Worm (Caenorhabditis elegans) whole organism, L1 larva: ENCODE data around the gene nhr-6.

Source experiments
- C04F5.9 ChIP-seq: sonication (generic microtip); optimal IDR thresholded peaks from 2 replicates; lab custom pipeline; 2016; ENCODE audit warnings: missing genetic modification characterization, missing compliant biosample characterization
- alr-1 ChIP-seq: fragments of 200-800 bp; sonication (Bioruptor generic); optimal IDR thresholded peaks from 2 replicates; lab custom pipeline; 2018; ENCODE audit warnings: borderline replicate concordance, mild to moderate bottlenecking, missing genetic modification characterization, missing compliant biosample characterization
- aly-2 ChIP-seq: fragments of 150-350 bp; optimal IDR thresholded peaks from 2 replicates; lab custom pipeline; 2014; ENCODE audit warnings: missing biosample characterization, missing genetic modification characterization
- ama-1 ChIP-seq: fragments of 150-350 bp; optimal IDR thresholded peaks from 2 replicates; lab custom pipeline; 2014
- blmp-1 ChIP-seq: fragments of 150-350 bp; optimal IDR thresholded peaks from 2 replicates; lab custom pipeline; 2014; ENCODE audit warnings: missing biosample characterization, missing genetic modification characterization
- ceh-63 ChIP-seq: fragments of 200-800 bp; sonication (Bioruptor generic); optimal IDR thresholded peaks from 2 replicates; lab custom pipeline; 2018; ENCODE audit warnings: mild to moderate bottlenecking, missing genetic modification characterization, missing compliant biosample characterization
- ceh-8 ChIP-seq: fragments of 200-800 bp; sonication (Bioruptor generic); optimal IDR thresholded peaks from 2 replicates; lab custom pipeline; 2018; ENCODE audit warnings: mild to moderate bottlenecking, missing genetic modification characterization, moderate library complexity, missing compliant biosample characterization
- ceh-88 ChIP-seq: fragments of 200-800 bp; sonication (Bioruptor generic); IDR thresholded peaks from 2 replicates; pipeline ENCODE4 v1.3.6; 2022; ENCODE audit warnings: missing genetic modification characterization, missing compliant biosample characterization
- ces-1 ChIP-seq: fragments of 150-350 bp; optimal IDR thresholded peaks from 2 replicates; lab custom pipeline; 2014; ENCODE audit warnings: missing biosample characterization, missing genetic modification reagents, missing genetic modification characterization
- dpl-1 ChIP-seq, 3 experiments: fragments of 150-350 bp in 2 of 3; sonication (generic microtip) in 1 of 3; optimal IDR thresholded peaks; 2 replicates each; lab custom pipeline; 2014 to 2017; ENCODE audit warnings: missing biosample characterization in 3 of 3, missing genetic modification characterization in 3 of 3, missing genetic modification reagents in 3 of 3
- dsc-1 ChIP-seq: sonication (generic microtip); optimal IDR thresholded peaks from 2 replicates; lab custom pipeline; 2016; ENCODE audit warnings: mild to moderate bottlenecking, missing genetic modification characterization, missing compliant biosample characterization
- efl-1 ChIP-seq, 4 experiments: fragments of 150-350 bp; optimal IDR thresholded peaks in 3 of 4; peaks in 1 of 4; 1 replicate in 1 of 4; 2 replicates in 3 of 4; lab custom pipeline; 2014; ENCODE audit warnings: missing biosample characterization in 2 of 4, missing genetic modification characterization in 2 of 4, missing genetic modification reagents in 2 of 4
- egl-13 ChIP-seq: sonication (generic microtip); optimal IDR thresholded peaks from 2 replicates; lab custom pipeline; 2016; ENCODE audit warnings: missing genotype, missing genetic modification reagents, missing genetic modification characterization, missing compliant biosample characterization
- egl-27 ChIP-seq, 2 experiments: fragments of 150-350 bp in 1 of 2; sonication (generic microtip); optimal IDR thresholded peaks; 3 replicates each; lab custom pipeline; 2017 to 2018; ENCODE audit warnings: missing biosample characterization in 2 of 2, missing genetic modification characterization in 2 of 2, missing genetic modification reagents in 2 of 2
- elt-3 ChIP-seq, 6 experiments: fragments of 150-350 bp in 1 of 6; sonication (generic microtip); optimal IDR thresholded peaks; 2 replicates each; lab custom pipeline; 2017 to 2018; ENCODE audit warnings: missing biosample characterization in 6 of 6, missing genetic modification characterization in 6 of 6, inconsistent platforms in 1 of 6
- fkh-10 ChIP-seq: sonication (generic microtip); optimal IDR thresholded peaks from 2 replicates; lab custom pipeline; 2017; ENCODE audit warnings: missing biosample characterization, missing genetic modification reagents, missing genetic modification characterization
- fkh-8 ChIP-seq: sonication (generic microtip); optimal IDR thresholded peaks from 2 replicates; lab custom pipeline; 2016; ENCODE audit warnings: mild to moderate bottlenecking, missing genetic modification characterization, missing compliant biosample characterization
- fos-1 ChIP-seq: fragments of 150-350 bp; optimal IDR thresholded peaks from 2 replicates; lab custom pipeline; 2014; ENCODE audit warnings: missing biosample characterization, missing genetic modification characterization
- hlh-17 ChIP-seq: fragments of 200-800 bp; sonication (Bioruptor generic); optimal IDR thresholded peaks from 2 replicates; lab custom pipeline; 2018; ENCODE audit warnings: missing genetic modification characterization, mild to moderate bottlenecking, missing compliant biosample characterization, moderate library complexity, borderline replicate concordance
- hpl-2 ChIP-seq: fragments of 150-350 bp; optimal IDR thresholded peaks from 2 replicates; lab custom pipeline; 2014; ENCODE audit warnings: missing biosample characterization, missing genetic modification reagents, missing genetic modification characterization
- irx-1 ChIP-seq: sonication (generic microtip); optimal IDR thresholded peaks from 2 replicates; lab custom pipeline; 2016; ENCODE audit warnings: missing genetic modification characterization, missing compliant biosample characterization
- isw-1 ChIP-seq: fragments of 200-800 bp; sonication (Bioruptor generic); IDR thresholded peaks from 2 replicates; pipeline ENCODE4 v1.3.6; 2022; ENCODE audit warnings: missing genetic modification characterization, missing compliant biosample characterization
- jun-1 ChIP-seq: fragments of 150-350 bp; optimal IDR thresholded peaks from 2 replicates; lab custom pipeline; 2014; ENCODE audit warnings: missing biosample characterization, missing genetic modification reagents, missing genetic modification characterization
- lin-14 ChIP-seq: fragments of 200-800 bp; sonication (Bioruptor generic); optimal IDR thresholded peaks from 2 replicates; lab custom pipeline; 2018; ENCODE audit warnings: mild to moderate bottlenecking, missing genetic modification characterization, moderate library complexity, missing compliant biosample characterization
- lin-15B ChIP-seq: fragments of 150-350 bp; sonication (generic microtip); optimal IDR thresholded peaks from 3 replicates; lab custom pipeline; 2014; ENCODE audit warnings: missing biosample characterization, missing genetic modification characterization
- lin-39 ChIP-seq: fragments of 150-350 bp; optimal IDR thresholded peaks from 2 replicates; lab custom pipeline; 2014; ENCODE audit warnings: missing biosample characterization, missing genetic modification reagents, missing genetic modification characterization
- lir-3 ChIP-seq: sonication (generic microtip); optimal IDR thresholded peaks from 2 replicates; lab custom pipeline; 2016; ENCODE audit warnings: mild to moderate bottlenecking, missing genetic modification characterization, moderate library complexity, missing compliant biosample characterization; ENCODE audit not compliant: poor library complexity
- mab-9 ChIP-seq: fragments of 200-800 bp; sonication (Bioruptor generic); IDR thresholded peaks from 2 replicates; pipeline ENCODE4 v1.3.6; 2022; ENCODE audit warnings: missing genetic modification reagents, missing genetic modification characterization, missing compliant biosample characterization
- mep-1 ChIP-seq: fragments of 150-350 bp; optimal IDR thresholded peaks from 2 replicates; lab custom pipeline; 2014; ENCODE audit warnings: missing biosample characterization, missing genetic modification characterization
- nhr-12 ChIP-seq: sonication (generic microtip); optimal IDR thresholded peaks from 2 replicates; lab custom pipeline; 2017; ENCODE audit warnings: missing biosample characterization, missing genetic modification characterization
- nhr-28 ChIP-seq: fragments of 150-350 bp; optimal IDR thresholded peaks from 2 replicates; lab custom pipeline; 2014; ENCODE audit warnings: missing biosample characterization, missing genetic modification characterization
- nhr-47 ChIP-seq: sonication (generic microtip); optimal IDR thresholded peaks from 2 replicates; lab custom pipeline; 2016; ENCODE audit warnings: mild to moderate bottlenecking, missing genetic modification characterization, moderate library complexity, missing compliant biosample characterization
- nhr-71 ChIP-seq: sonication (generic microtip); optimal IDR thresholded peaks from 2 replicates; lab custom pipeline; 2016; ENCODE audit warnings: mild to moderate bottlenecking, missing genetic modification characterization, moderate library complexity, missing compliant biosample characterization
- nhr-77 ChIP-seq: fragments of 150-350 bp; optimal IDR thresholded peaks from 2 replicates; lab custom pipeline; 2014; ENCODE audit warnings: missing biosample characterization, missing genetic modification characterization
- nhr-84 ChIP-seq: sonication (generic microtip); optimal IDR thresholded peaks from 2 replicates; lab custom pipeline; 2017; ENCODE audit warnings: missing biosample characterization, missing genetic modification characterization
- nhr-90 ChIP-seq: sonication (generic microtip); optimal IDR thresholded peaks from 2 replicates; lab custom pipeline; 2016; ENCODE audit warnings: mild to moderate bottlenecking, missing genetic modification characterization, missing compliant biosample characterization; ENCODE audit not compliant: poor library complexity
- pax-3 ChIP-seq: fragments of 200-800 bp; sonication (Bioruptor generic); optimal IDR thresholded peaks from 2 replicates; lab custom pipeline; 2018; ENCODE audit warnings: mild to moderate bottlenecking, missing genetic modification characterization, moderate library complexity, missing compliant biosample characterization
- pqm-1 ChIP-seq: sonication (generic microtip); optimal IDR thresholded peaks from 3 replicates; lab custom pipeline; 2017; ENCODE audit warnings: missing biosample characterization, missing genetic modification characterization
- snpc-4 ChIP-seq: fragments of 150-350 bp; optimal IDR thresholded peaks from 2 replicates; lab custom pipeline; 2014; ENCODE audit warnings: missing biosample characterization, missing genetic modification characterization
- sup-37 ChIP-seq: fragments of 200-800 bp; sonication (Bioruptor generic); optimal IDR thresholded peaks from 2 replicates; lab custom pipeline; 2018; ENCODE audit warnings: mild to moderate bottlenecking, missing genetic modification characterization, missing compliant biosample characterization
- unc-130 ChIP-seq: fragments of 150-350 bp; optimal IDR thresholded peaks from 2 replicates; lab custom pipeline; 2017; ENCODE audit warnings: missing biosample characterization, missing genetic modification characterization, inconsistent platforms
- vab-15 ChIP-seq: sonication (generic microtip); optimal IDR thresholded peaks from 2 replicates; lab custom pipeline; 2017; ENCODE audit warnings: missing genotype, mild to moderate bottlenecking, missing genetic modification characterization, missing compliant biosample characterization
- zag-1 ChIP-seq: fragments of 150-350 bp; optimal IDR thresholded peaks from 2 replicates; lab custom pipeline; 2014; ENCODE audit warnings: missing biosample characterization, missing genetic modification characterization

nhr-6 gene

DNA sequence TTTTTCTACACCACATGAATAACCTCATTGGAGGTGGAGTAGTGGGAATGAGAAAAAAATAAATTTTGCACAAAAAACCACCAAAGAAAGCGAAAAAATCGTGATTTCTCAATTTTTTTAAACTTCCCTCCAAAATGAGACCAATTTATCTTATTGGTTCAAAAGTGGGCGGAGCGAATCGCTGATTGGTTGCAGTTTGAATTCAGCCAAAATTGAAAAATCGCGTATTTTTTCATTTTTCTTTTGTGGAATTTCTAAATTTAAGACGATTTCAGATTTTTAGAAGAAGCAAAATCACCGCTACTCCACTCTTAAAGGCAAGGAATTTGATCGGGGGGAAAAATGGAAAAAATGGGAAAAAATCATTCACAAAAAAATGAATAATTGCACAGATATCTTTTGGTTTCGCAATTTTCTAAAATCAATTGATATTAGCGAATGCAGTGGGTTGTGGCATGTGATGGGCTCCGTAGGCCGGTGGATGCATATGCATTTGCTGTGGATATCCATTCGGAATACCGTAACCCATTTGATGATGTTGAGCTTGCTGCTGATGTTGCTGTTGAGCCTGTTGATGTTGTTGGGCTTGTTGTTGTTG is 39.6 kb downstream of the nhr-6 start:
- TF ChIP-seq nhr-47 (tag; lab: Kevin White, UChicago) (no peak), snpc-4 (tag; lab: Kevin White, UChicago) (no peak), mab-9 (GFP tag; lab: Robert Waterston, UW) (no peak), nhr-84 (tag; lab: Kevin White, UChicago) (no peak), hpl-2 (GFP tag; lab: Kevin White, UChicago) (no peak), efl-1 (optimal IDR thresholded peaks at IDR 0.05; lab: Kevin White, UChicago) (no peak), efl-1 (GFP tag; optimal IDR thresholded peaks at IDR 0.05 in 1 of 2; lab: Kevin White, UChicago) (peak in 1 of 2 experiments; percentile 24), hlh-17 (GFP tag; lab: Kevin White, UChicago) (no peak), dsc-1 (tag; lab: Kevin White, UChicago) (no peak), dpl-1 (GFP tag; optimal IDR thresholded peaks at IDR 0.05; lab: Kevin White, UChicago) (peak in 1 of 3 experiments; percentile 4), egl-27 (tag; optimal IDR thresholded peaks at IDR 0.05; lab: Kevin White, UChicago) (no peak), mep-1 (no peak)

- peak; percentile 43 for TF ChIP-seq blmp-1 (tag; lab: Kevin White, UChicago)
- no peak for TF ChIP-seq nhr-71 (tag; lab: Kevin White, UChicago)
- TF ChIP-seq lin-14: peak; percentile 77
- no peak for TF ChIP-seq egl-13
- no peak for TF ChIP-seq fkh-10
- no peak for TF ChIP-seq snpc-4 (tag; lab: Kevin White, UChicago)
- no peak for TF ChIP-seq vab-15
- no peak for TF ChIP-seq hpl-2 (GFP tag; lab: Kevin White, UChicago)
- TF ChIP-seq, all 84 proteins: peak for 2
Observed at ce11 chrIII:3619621-3620261, 46.4 kb downstream of the nhr-6 start.

- peak; percentile 88 for TF ChIP-seq lin-14
- TF ChIP-seq jun-1: no peak
- no peak for TF ChIP-seq unc-130 (tag; lab: Kevin White, UChicago)
- TF ChIP-seq dpl-1 (GFP tag; optimal IDR thresholded peaks at IDR 0.05; lab: Kevin White, UChicago): no peak
- TF ChIP-seq mep-1: peak; percentile 50
- TF ChIP-seq ama-1: no peak
- no peak for TF ChIP-seq hpl-2 (GFP tag; lab: Kevin White, UChicago)
- no peak for TF ChIP-seq nhr-77
- no peak for TF ChIP-seq nhr-90
- no peak for TF ChIP-seq vab-15
- peak; percentile 81 for TF ChIP-seq fkh-8
- TF ChIP-seq snpc-4 (tag; lab: Kevin White, UChicago): no peak
- no peak for TF ChIP-seq nhr-28
- peak; percentile 42 for TF ChIP-seq blmp-1 (tag; lab: Kevin White, UChicago)
- peak; percentile 2 for TF ChIP-seq pax-3 (tag; lab: Kevin White, UChicago)
- no peak for TF ChIP-seq aly-2 (tag; lab: Kevin White, UChicago)
- TF ChIP-seq lir-3 (tag; lab: Kevin White, UChicago): no peak
- no peak for TF ChIP-seq efl-1 (optimal IDR thresholded peaks at IDR 0.05; lab: Kevin White, UChicago)
- no peak for TF ChIP-seq efl-1 (GFP tag; optimal IDR thresholded peaks at IDR 0.05 in 1 of 2; lab: Kevin White, UChicago)
- TF ChIP-seq fkh-10: no peak
- TF ChIP-seq egl-13: peak; percentile 67
- no peak for TF ChIP-seq nhr-12
- no peak for TF ChIP-seq ces-1 (GFP tag; lab: Kevin White, UChicago)
- TF ChIP-seq pqm-1 (tag; lab: Kevin White, UChicago): no peak
- TF ChIP-seq ceh-88 (GFP tag; lab: Robert Waterston, UW): no peak
- TF ChIP-seq fos-1 (tag; lab: Kevin White, UChicago): no peak
- no peak for TF ChIP-seq hlh-17 (GFP tag; lab: Kevin White, UChicago)
- TF ChIP-seq elt-3 (tag; optimal IDR thresholded peaks at IDR 0.05; lab: Kevin White, UChicago): no peak
- TF ChIP-seq isw-1 (GFP tag; lab: Robert Waterston, UW): peak; percentile 23; the same call in 1 of the 2 replicates
- no peak for TF ChIP-seq alr-1 (tag; lab: Kevin White, UChicago)
- TF ChIP-seq lin-39 (tag; lab: Kevin White, UChicago): no peak
- TF ChIP-seq irx-1 (tag; lab: Kevin White, UChicago): no peak
- peak; percentile 28 for TF ChIP-seq ceh-8
- no peak for TF ChIP-seq nhr-84 (tag; lab: Kevin White, UChicago)
- no peak for TF ChIP-seq egl-27 (tag; optimal IDR thresholded peaks at IDR 0.05; lab: Kevin White, UChicago)
- TF ChIP-seq ceh-63: no peak
- TF ChIP-seq C04F5.9 (tag; lab: Kevin White, UChicago): no peak
- TF ChIP-seq lin-15B: no peak
- no peak for TF ChIP-seq zag-1
- no peak for TF ChIP-seq sup-37 (GFP tag; lab: Kevin White, UChicago)
Observed at ce11 chrIII:3620652-3621051, 47.3 kb downstream of the nhr-6 start.
